Worm (Caenorhabditis elegans): ENCODE measurements around the gene adm-2.

adm-2 gene

DNA sequence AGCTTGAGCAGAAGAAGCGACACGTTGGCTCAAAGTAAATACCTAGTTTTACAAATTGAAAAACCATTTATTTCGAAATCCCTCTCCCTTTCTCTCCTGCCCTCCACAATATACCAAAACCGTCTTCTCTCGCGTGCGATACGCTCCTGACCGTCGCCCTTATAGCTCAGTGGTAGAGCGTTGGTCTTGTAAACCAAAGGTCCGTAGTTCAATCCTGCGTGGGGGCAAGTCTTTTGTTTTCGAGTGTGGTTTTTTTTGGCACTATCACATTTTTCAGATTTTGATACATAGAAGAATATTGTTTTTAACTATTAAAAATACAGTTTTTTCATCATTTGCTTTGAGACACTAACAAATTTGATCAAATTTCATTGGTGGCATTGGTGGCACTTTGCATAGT is 34.2 kb upstream of the adm-2 start (continued):
- TF ChIP-seq rbr-2 (tag; optimal IDR thresholded peaks at IDR 0.05) (peak; percentile 1), F37D6.2 (tag; optimal IDR thresholded peaks at IDR 0.05) (no peak), nhr-11 (tag; optimal IDR thresholded peaks at IDR 0.05) (no peak), dve-1 (tag; optimal IDR thresholded peaks at IDR 0.05; ENCODE audit: insufficient read depth) (peak; percentile 1), tra-1 (GFP tag; IDR thresholded peaks at IDR 0.05) (0 out of 2 replicates have a peak, but pooled peaks have one; percentile 38), nhr-48 (tag; optimal IDR thresholded peaks at IDR 0.05) (peak; percentile 45), hmg-1.1 (GFP tag; IDR thresholded peaks at IDR 0.05) (peak; percentile 60), unc-130 (GFP tag; optimal IDR thresholded peaks at IDR 0.05) (peak; percentile 44), T20F7.1 (GFP tag; optimal IDR thresholded peaks at IDR 0.05) (peak; percentile 17), ctbp-1 (GFP tag; IDR thresholded peaks at IDR 0.05) (no peak), dpl-1 (GFP tag; optimal IDR thresholded peaks at IDR 0.05) (no peak), snpc-1.2 (GFP tag; IDR thresholded peaks at IDR 0.05) (peak; percentile 83), pqm-1 (tag; optimal IDR thresholded peaks at IDR 0.05) (no peak), nhr-102 (tag; optimal IDR thresholded peaks at IDR 0.05) (no peak), spr-3 (GFP tag; optimal IDR thresholded peaks at IDR 0.05) (no peak), nhr-237 (tag; optimal IDR thresholded peaks at IDR 0.05) (no peak), daf-12 (tag; optimal IDR thresholded peaks at IDR 0.05) (no peak), duxl-1 (tag; optimal IDR thresholded peaks at IDR 0.05; ENCODE audit: poor library complexity) (peak; percentile 63), dmd-8 (GFP tag; IDR thresholded peaks at IDR 0.05) (peak; percentile 87), zfp-3 (GFP tag; conservative IDR thresholded peaks at IDR 0.05) (no peak), ceh-20 (GFP tag; IDR thresholded peaks at IDR 0.05) (peak; percentile 48; the same call in 1 of the 2 replicates), mdt-29 (GFP tag; IDR thresholded peaks at IDR 0.05) (peak; percentile 67; the same call in 1 of the 2 replicates), fos-1 (tag; optimal IDR thresholded peaks at IDR 0.05) (no peak)

DNA sequence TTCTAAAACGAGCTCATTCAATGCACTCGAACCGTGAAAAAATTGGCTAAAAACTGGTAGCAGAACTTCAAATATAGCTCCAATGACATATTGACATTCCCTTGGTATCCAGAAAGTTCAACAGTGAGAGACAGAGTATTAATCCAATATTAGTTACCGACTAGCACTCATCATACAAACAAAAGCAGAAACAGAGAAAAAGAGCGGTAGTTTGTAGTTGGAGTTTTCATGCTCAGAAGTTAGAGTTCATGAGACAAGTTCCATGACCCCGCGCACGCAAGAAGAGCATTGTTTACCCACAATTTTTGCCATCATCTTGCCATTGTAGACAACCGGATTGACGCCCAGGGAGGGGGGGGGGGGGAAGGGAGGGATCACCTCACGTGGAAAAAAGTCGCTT is 33.5 kb upstream of the adm-2 start:
- TF ChIP-seq mes-2 (tag; optimal IDR thresholded peaks at IDR 0.05; ENCODE audit: poor library complexity, severe bottlenecking) (no peak), unc-62 (GFP tag; optimal IDR thresholded peaks at IDR 0.05 in 1 of 2) (peak in 1 of 2 experiments; percentile 55), unc-62 (tag; optimal IDR thresholded peaks at IDR 0.05) (no peak)

DNA sequence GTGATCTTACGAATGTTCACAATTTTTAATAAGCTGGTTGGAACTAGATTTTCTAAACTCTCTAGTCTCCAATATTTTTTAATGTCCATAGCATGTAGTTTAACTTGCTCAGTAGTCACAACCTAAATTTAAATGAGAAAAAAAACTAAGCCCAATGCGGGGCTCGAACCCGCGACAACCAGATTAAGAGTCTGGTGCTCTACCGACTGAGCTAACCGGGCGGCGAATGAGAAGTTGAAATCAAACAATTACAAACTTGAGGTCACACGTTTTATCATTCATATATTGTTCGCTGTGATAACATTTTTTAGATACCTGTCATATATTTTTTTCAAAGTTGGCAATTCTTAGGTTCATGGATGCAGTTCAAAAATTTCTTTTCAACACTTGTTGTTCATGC is 32.0 kb upstream of the adm-2 start:
- TF ChIP-seq lin-13 (GFP tag; optimal IDR thresholded peaks at IDR 0.05) (peak; percentile 20), sdz-12 (GFP tag; optimal IDR thresholded peaks at IDR 0.05) (no peak), spr-1 (tag; optimal IDR thresholded peaks at IDR 0.05) (no peak), daf-16 (GFP tag; optimal IDR thresholded peaks at IDR 0.05) (peak in 1 of 2 experiments; percentile 10), daf-16 (tag; optimal IDR thresholded peaks at IDR 0.05) (no peak), F26F4.8 (GFP tag; conservative IDR thresholded peaks at IDR 0.05) (0 out of 2 replicates have a peak, but pooled peaks have one; percentile 38), dmd-6 (GFP tag; IDR thresholded peaks at IDR 0.05) (peak; percentile 34; the same call in 1 of the 2 replicates), dmd-8 (GFP tag; IDR thresholded peaks at IDR 0.05) (no peak), php-3 (GFP tag; IDR thresholded peaks at IDR 0.05) (no peak), saeg-2 (GFP tag; IDR thresholded peaks at IDR 0.05) (no peak), pqm-1 (tag; optimal IDR thresholded peaks at IDR 0.05) (no peak), cey-2 (tag; optimal IDR thresholded peaks at IDR 0.05; ENCODE audit: borderline replicate concordance, insufficient read depth) (no peak), mxl-2 (GFP tag; conservative IDR thresholded peaks at IDR 0.05) (no peak), nhr-102 (tag; optimal IDR thresholded peaks at IDR 0.05) (no peak), nhr-111 (GFP tag; optimal IDR thresholded peaks at IDR 0.05) (no peak), hlh-11 (tag; optimal IDR thresholded peaks at IDR 0.05) (peak; percentile 11), dve-1 (tag; optimal IDR thresholded peaks at IDR 0.05; ENCODE audit: insufficient read depth) (peak; percentile 22), lin-38 (GFP tag; IDR thresholded peaks at IDR 0.05) (peak; percentile 61), nhr-25 (tag; optimal IDR thresholded peaks at IDR 0.05; ENCODE audit: borderline replicate concordance, insufficient read depth) (no peak), ama-1 (optimal IDR thresholded peaks at IDR 0.05) (no peak), hmg-1.1 (GFP tag; IDR thresholded peaks at IDR 0.05) (peak; percentile 14; the same call in 1 of the 2 replicates), ztf-7 (tag; optimal IDR thresholded peaks at IDR 0.05) (no peak), ceh-20 (GFP tag; IDR thresholded peaks at IDR 0.05) (no peak), tra-1 (GFP tag; IDR thresholded peaks at IDR 0.05) (no peak), ZK337.2 (GFP tag; IDR thresholded peaks at IDR 0.05) (no peak), arid-1 (GFP tag; conservative IDR thresholded peaks at IDR 0.05) (peak; percentile 51; the same call in 1 of the 2 replicates), Y48G9A.11 (GFP tag; IDR thresholded peaks at IDR 0.05) (peak; percentile 52; the same call in 1 of the 2 replicates), aly-2 (tag; optimal IDR thresholded peaks at IDR 0.05) (no peak), skn-1 (tag; optimal IDR thresholded peaks at IDR 0.05) (no peak)
